Fruit fly (Drosophila melanogaster): ENCODE data around the gene Lcp65Ab2.

Lcp65Ab2 gene

dm6 chr3L:6173826-6174255 lies 27.4 kb downstream of the Lcp65Ab2 start, which contains the start of the genes fmt and CG7376 (continued):
- TF ChIP-seq disco-r (GFP tag; optimal IDR thresholded peaks at IDR 0.05) (no peak), esg (GFP tag; conservative IDR thresholded peaks at IDR 0.05) (no peak; the same call in 1 of the 2 replicates), Hr3 (GFP tag; optimal IDR thresholded peaks at IDR 0.05) (peak; percentile 39), dm (GFP tag; optimal IDR thresholded peaks at IDR 0.05) (no peak), stc (GFP tag; IDR thresholded peaks at IDR 0.05) (no peak), sob (GFP tag; IDR thresholded peaks at IDR 0.05) (no peak), gsb (GFP tag; IDR thresholded peaks at IDR 0.05) (no peak), CG4854 (GFP tag; optimal IDR thresholded peaks at IDR 0.05) (no peak), CG7357 (GFP tag; IDR thresholded peaks at IDR 0.05) (peak; percentile 93), CG9609 (GFP tag; optimal IDR thresholded peaks at IDR 0.05) (no peak), CG9817 (tag; optimal IDR thresholded peaks at IDR 0.05) (no peak), CG4282 (GFP tag; optimal IDR thresholded peaks at IDR 0.05) (no peak), CG3407 (GFP tag; optimal IDR thresholded peaks at IDR 0.05) (no peak), gcm2 (GFP tag; optimal IDR thresholded peaks at IDR 0.05) (no peak), CG12659 (GFP tag; optimal IDR thresholded peaks at IDR 0.05) (peak; percentile 80), CG33213 (GFP tag; optimal IDR thresholded peaks at IDR 0.05) (no peak), vnd (GFP tag; IDR thresholded peaks at IDR 0.05; ENCODE audit: partially characterized antibody) (peak; percentile 84), Bgb (GFP tag; IDR thresholded peaks at IDR 0.05; ENCODE audit: partially characterized antibody) (peak; percentile 71), crol (GFP tag; IDR thresholded peaks at IDR 0.05) (no peak), CG7839 (tag; optimal IDR thresholded peaks at IDR 0.05) (no peak), odd (GFP tag; optimal IDR thresholded peaks at IDR 0.05) (no peak), luna (GFP tag; optimal IDR thresholded peaks at IDR 0.05) (no peak), CrebB (tag; optimal IDR thresholded peaks at IDR 0.05) (no peak), pita (GFP tag; optimal IDR thresholded peaks at IDR 0.05) (no peak), kay (GFP tag; optimal IDR thresholded peaks at IDR 0.05) (no peak), tna (GFP tag; IDR thresholded peaks at IDR 0.05; ENCODE audit: partially characterized antibody) (peak; percentile 84), p53 (GFP tag; optimal IDR thresholded peaks at IDR 0.05) (no peak), D19A (tag; optimal IDR thresholded peaks at IDR 0.05) (no peak), HLH4C (GFP tag; IDR thresholded peaks at IDR 0.05; ENCODE audit: partially characterized antibody) (peak; percentile 95), grn (GFP tag; optimal IDR thresholded peaks at IDR 0.05) (no peak), fu2 (GFP tag; optimal IDR thresholded peaks at IDR 0.05) (no peak), CG7271 (tag; optimal IDR thresholded peaks at IDR 0.05) (no peak), CG13296 (GFP tag; optimal IDR thresholded peaks at IDR 0.05) (no peak), phol (tag; optimal IDR thresholded peaks at IDR 0.05) (peak; percentile 68), CG1603 (tag; optimal IDR thresholded peaks at IDR 0.05) (no peak), CG18764 (GFP tag; optimal IDR thresholded peaks at IDR 0.05) (no peak), CG6254 (GFP tag; optimal IDR thresholded peaks at IDR 0.05) (no peak), Antp (GFP tag; optimal IDR thresholded peaks at IDR 0.05) (no peak), hkb (optimal IDR thresholded peaks at IDR 0.05) (peak; percentile 37), hkb (GFP tag; IDR thresholded peaks at IDR 0.05) (no peak), CG15601 (tag; optimal IDR thresholded peaks at IDR 0.05) (no peak), Jarid2 (GFP tag; optimal IDR thresholded peaks at IDR 0.05) (no peak), Sin3A (optimal IDR thresholded peaks at IDR 0.05) (peak; percentile 14), fru (optimal IDR thresholded peaks at IDR 0.05) (no peak), bigmax (GFP tag; optimal IDR thresholded peaks at IDR 0.05) (no peak), ro (GFP tag; IDR thresholded peaks at IDR 0.05) (no peak), ftz-f1 (GFP tag; optimal IDR thresholded peaks at IDR 0.05) (no peak), tll (GFP tag; optimal IDR thresholded peaks at IDR 0.05) (no peak), nerfin-1 (tag; optimal IDR thresholded peaks at IDR 0.05) (peak; percentile 28), Sry-δ (GFP tag; optimal IDR thresholded peaks at IDR 0.05) (peak; percentile 76), CG1024 (GFP tag; IDR thresholded peaks at IDR 0.05) (no peak), CHES-1-like (GFP tag; optimal IDR thresholded peaks at IDR 0.05) (no peak), unpg (GFP tag; optimal IDR thresholded peaks at IDR 0.05) (no peak)

Data from whole organism, embryonic.